Fruit fly (Drosophila melanogaster) whole organism, prepupa: ENCODE data around the gene atms.

Experiments
- CG10631 ChIP-seq: fragments of 200-800 bp; sonication (Bioruptor generic); optimal IDR thresholded peaks from 2 replicates; lab custom pipeline; 2016; ENCODE audit warnings: missing biosample characterization, missing genetic modification characterization
- CG10669 ChIP-seq: fragments of 200-800 bp; sonication (Bioruptor generic); optimal IDR thresholded peaks from 3 replicates; lab custom pipeline; 2018; ENCODE audit warnings: missing biosample characterization, mild to moderate bottlenecking, missing genetic modification characterization, moderate library complexity
- CG11762 ChIP-seq: fragments of 200-800 bp; sonication (Bioruptor generic); optimal IDR thresholded peaks from 3 replicates; lab custom pipeline; 2016; ENCODE audit warnings: missing biosample characterization, missing genetic modification characterization; ENCODE audit not compliant: insufficient read depth
- CG1621 ChIP-seq: fragments of 200-800 bp; sonication (Bioruptor generic); optimal IDR thresholded peaks from 3 replicates; lab custom pipeline; 2018; ENCODE audit warnings: missing biosample characterization, mild to moderate bottlenecking, missing genetic modification characterization
- CG32006 ChIP-seq: fragments of 200-800 bp; sonication (Bioruptor generic); optimal IDR thresholded peaks from 3 replicates; lab custom pipeline; 2017; ENCODE audit warnings: missing biosample characterization, mild to moderate bottlenecking, missing genetic modification characterization
- CG34406 ChIP-seq: fragments of 200-800 bp; sonication (Bioruptor generic); optimal IDR thresholded peaks from 3 replicates; lab custom pipeline; 2016; ENCODE audit warnings: missing biosample characterization, missing genetic modification characterization
- CG4318 ChIP-seq: fragments of 200-800 bp; sonication (Bioruptor generic); optimal IDR thresholded peaks from 3 replicates; lab custom pipeline; 2017; ENCODE audit warnings: missing biosample characterization, mild to moderate bottlenecking, missing genetic modification characterization
- CG6163 ChIP-seq: fragments of 200-800 bp; sonication (Bioruptor generic); IDR thresholded peaks from 3 replicates; pipeline ENCODE4 v1.3.6; 2022; ENCODE audit warnings: missing biosample characterization, missing genetic modification characterization
- CG6276 ChIP-seq: fragments of 200-800 bp; sonication (Bioruptor generic); optimal IDR thresholded peaks from 2 replicates; lab custom pipeline; 2017; ENCODE audit warnings: missing biosample characterization, mild to moderate bottlenecking, missing genetic modification characterization
- CG6792 ChIP-seq: fragments of 200-800 bp; sonication (Bioruptor generic); optimal IDR thresholded peaks from 3 replicates; lab custom pipeline; 2016; ENCODE audit warnings: missing biosample characterization, missing genetic modification characterization
- CG6808 ChIP-seq: fragments of 200-800 bp; sonication (Bioruptor generic); optimal IDR thresholded peaks from 3 replicates; lab custom pipeline; 2017; ENCODE audit warnings: missing biosample characterization, missing genetic modification characterization, mild to moderate bottlenecking, moderate library complexity, missing genetic modification reagents
- CG6854 ChIP-seq: fragments of 200-800 bp; sonication (Bioruptor generic); optimal IDR thresholded peaks from 2 replicates; lab custom pipeline; 2017; ENCODE audit warnings: missing biosample characterization, mild to moderate bottlenecking, missing genetic modification characterization
- Eip75B ChIP-seq: fragments of 200-800 bp; sonication (Bioruptor generic); optimal IDR thresholded peaks from 3 replicates; lab custom pipeline; 2016; ENCODE audit warnings: missing biosample characterization, missing genetic modification characterization
- Eip78C ChIP-seq: fragments of 200-800 bp; sonication (Bioruptor generic); peaks from one replicate; lab custom pipeline; 2016; ENCODE audit warnings: missing biosample characterization, missing genetic modification characterization
- Eip93F ChIP-seq: fragments of 200-800 bp; sonication (Bioruptor generic); optimal IDR thresholded peaks from 2 replicates; lab custom pipeline; 2016; ENCODE audit warnings: missing biosample characterization, mild to moderate bottlenecking, missing genetic modification characterization
- Ets96B ChIP-seq: fragments of 200-800 bp; optimal IDR thresholded peaks from 2 replicates; lab custom pipeline; 2019; ENCODE audit warnings: missing biosample characterization, mild to moderate bottlenecking, missing genetic modification characterization, moderate library complexity
- Hr38 ChIP-seq: sonication (Bioruptor generic); optimal IDR thresholded peaks from 2 replicates; lab custom pipeline; 2016; ENCODE audit warnings: missing biosample characterization, missing genetic modification characterization
- Hr39 ChIP-seq: fragments of 200-800 bp; sonication (Bioruptor generic); optimal IDR thresholded peaks from 2 replicates; lab custom pipeline; 2016; ENCODE audit warnings: missing biosample characterization, missing genetic modification characterization
- Hr4 ChIP-seq: fragments of 200-800 bp; sonication (Bioruptor generic); optimal IDR thresholded peaks from 3 replicates; lab custom pipeline; 2016; ENCODE audit warnings: missing biosample characterization, missing genetic modification characterization
- Lpt ChIP-seq: fragments of 200-800 bp; sonication (Bioruptor generic); optimal IDR thresholded peaks from 3 replicates; lab custom pipeline; 2016; ENCODE audit warnings: missing biosample characterization, missing genetic modification characterization
- OdsH ChIP-seq: fragments of 200-800 bp; sonication (Bioruptor generic); optimal IDR thresholded peaks from 3 replicates; lab custom pipeline; 2016; ENCODE audit warnings: missing biosample characterization, missing genetic modification characterization
- Smox ChIP-seq: fragments of 200-800 bp; sonication (Bioruptor generic); optimal IDR thresholded peaks from 3 replicates; lab custom pipeline; 2016; ENCODE audit warnings: missing biosample characterization, missing genetic modification characterization
- Sox102F ChIP-seq: fragments of 200-800 bp; sonication (Bioruptor generic); optimal IDR thresholded peaks from 2 replicates; lab custom pipeline; 2016; ENCODE audit warnings: missing biosample characterization, mild to moderate bottlenecking, missing genetic modification characterization
- achi ChIP-seq: fragments of 200-800 bp; sonication (Bioruptor generic); optimal IDR thresholded peaks from 3 replicates; lab custom pipeline; 2016; ENCODE audit warnings: missing biosample characterization, missing genetic modification characterization
- acj6 ChIP-seq: fragments of 200-800 bp; sonication (Bioruptor generic); optimal IDR thresholded peaks from 3 replicates; lab custom pipeline; 2016; ENCODE audit warnings: missing biosample characterization, missing genetic modification characterization
- dsx ChIP-seq: fragments of 200-800 bp; optimal IDR thresholded peaks from 3 replicates; lab custom pipeline; 2019; ENCODE audit warnings: missing biosample characterization, mild to moderate bottlenecking, missing genetic modification characterization, moderate library complexity; ENCODE audit not compliant: poor library complexity, severe bottlenecking
- eg ChIP-seq: fragments of 200-800 bp; sonication (Bioruptor generic); IDR thresholded peaks from 3 replicates; pipeline ENCODE4 v1.3.6; 2022; ENCODE audit warnings: missing biosample characterization, missing genetic modification characterization
- fd85E ChIP-seq: fragments of 200-800 bp; sonication (Bioruptor generic); optimal IDR thresholded peaks from 3 replicates; lab custom pipeline; 2016; ENCODE audit warnings: missing biosample characterization, missing genetic modification characterization
- fkh ChIP-seq: fragments of 200-800 bp; sonication (Bioruptor generic); optimal IDR thresholded peaks from 3 replicates; lab custom pipeline; 2017; ENCODE audit warnings: missing biosample characterization, mild to moderate bottlenecking, missing genetic modification characterization, moderate library complexity
- pdm3 ChIP-seq: fragments of 200-800 bp; sonication (Bioruptor generic); optimal IDR thresholded peaks from 3 replicates; lab custom pipeline; 2016; ENCODE audit warnings: missing biosample characterization, missing genetic modification characterization
- svp ChIP-seq: fragments of 200-800 bp; sonication (Bioruptor generic); peaks from one replicate; lab custom pipeline; 2016; ENCODE audit warnings: missing biosample characterization, missing genetic modification characterization
- topi ChIP-seq: fragments of 200-800 bp; sonication (Bioruptor generic); optimal IDR thresholded peaks from 3 replicates; lab custom pipeline; 2016; ENCODE audit warnings: missing biosample characterization, missing genetic modification characterization
- vri ChIP-seq: fragments of 200-800 bp; sonication (Bioruptor generic); optimal IDR thresholded peaks from 3 replicates; lab custom pipeline; 2016; ENCODE audit warnings: missing biosample characterization, mild to moderate bottlenecking, missing genetic modification characterization

atms gene

DNA sequence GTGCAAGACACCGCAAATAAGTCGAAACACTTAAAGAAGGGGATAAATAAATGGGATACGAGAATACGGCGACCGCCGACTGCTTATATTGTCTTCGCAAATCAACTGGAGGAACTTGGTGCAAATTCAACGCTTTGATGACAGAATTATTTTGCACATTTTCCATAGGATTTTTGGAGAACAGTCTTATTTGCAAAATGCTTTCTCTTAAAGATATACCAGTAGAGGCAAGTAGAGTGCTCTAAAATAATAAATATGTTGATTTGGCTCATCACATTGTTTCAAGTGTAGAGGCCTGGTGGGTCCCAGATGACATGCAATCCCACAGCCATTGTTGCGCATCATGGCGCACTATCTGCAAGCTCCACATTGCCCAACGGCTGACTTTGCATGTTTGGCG, 2.5 kb upstream of the atms start (continued):
- no peak for TF ChIP-seq CG11762 (GFP tag; lab: Kevin White, UChicago)
- TF ChIP-seq fkh (GFP tag; lab: Kevin White, UChicago), result no peak
- no peak for TF ChIP-seq Eip93F
- TF ChIP-seq CG6808 (GFP tag; lab: Kevin White, UChicago), result peak; percentile 11
- TF ChIP-seq CG1621 (tag; lab: Kevin White, UChicago), result no peak
- peak; percentile 8 for TF ChIP-seq CG6276 (GFP tag; lab: Kevin White, UChicago)
- TF ChIP-seq Hr4 (GFP tag; lab: Kevin White, UChicago), result peak; percentile 23
- no peak for TF ChIP-seq Lpt (GFP tag; lab: Kevin White, UChicago)
- no peak for TF ChIP-seq Smox (GFP tag; lab: Kevin White, UChicago)
- no peak for TF ChIP-seq Hr38 (GFP tag; lab: Kevin White, UChicago)
- no peak for TF ChIP-seq acj6
- peak; percentile 22 for TF ChIP-seq CG10631 (GFP tag; lab: Kevin White, UChicago)
- peak; percentile 30 for TF ChIP-seq dsx (GFP tag; lab: Kevin White, UChicago)
- peak; percentile 64 for TF ChIP-seq CG32006 (GFP tag; lab: Kevin White, UChicago)
- no peak for TF ChIP-seq CG6163 (GFP tag; lab: Robert Waterston, UW)

DNA sequence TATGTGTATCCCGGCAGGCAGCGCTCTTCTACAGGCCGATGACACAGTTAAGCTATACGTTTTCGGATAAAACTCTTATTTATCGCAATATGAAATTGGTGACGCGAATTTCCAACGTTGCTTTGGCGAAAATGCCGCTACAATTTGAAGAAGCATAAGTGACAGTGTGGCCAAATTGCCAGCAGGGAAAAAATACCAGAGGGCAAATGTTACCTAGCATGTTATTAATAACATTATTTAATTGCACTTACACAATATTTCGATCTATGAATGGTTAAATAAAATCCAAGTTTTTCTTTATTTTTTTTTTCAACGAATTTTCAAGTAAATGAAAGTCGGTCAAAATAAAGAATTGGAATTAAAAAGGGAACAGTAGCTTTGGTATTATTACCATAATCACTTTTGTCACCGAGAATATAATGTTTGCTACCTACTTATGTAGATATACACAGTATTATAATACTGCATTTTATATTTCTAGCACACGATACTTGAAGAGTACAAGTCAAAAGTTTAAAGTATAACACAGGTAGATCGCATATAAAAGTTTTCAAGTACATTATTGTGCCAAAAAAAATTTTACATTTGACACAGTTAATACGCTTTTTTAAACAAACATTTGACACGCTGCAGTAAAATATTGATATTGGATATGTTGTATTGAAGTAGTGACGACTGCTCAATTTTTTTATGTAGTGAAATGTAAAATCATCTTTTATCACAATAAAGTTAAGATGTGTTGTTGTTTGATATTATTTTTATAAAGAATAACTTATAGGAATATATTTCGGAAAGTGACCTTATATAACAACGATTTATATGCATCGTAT, 732 bp upstream of the atms start, which contains the start of gene tacc:
tacc (minus strand) TSS at position 169 of the 830 bp plus-strand sequence.
- TF ChIP-seq Eip78C (GFP tag; lab: Kevin White, UChicago) (peak; percentile 70), CG10669 (GFP tag; lab: Kevin White, UChicago) (no peak)
- TF ChIP-seq, all 60 proteins: peak for 1

DNA sequence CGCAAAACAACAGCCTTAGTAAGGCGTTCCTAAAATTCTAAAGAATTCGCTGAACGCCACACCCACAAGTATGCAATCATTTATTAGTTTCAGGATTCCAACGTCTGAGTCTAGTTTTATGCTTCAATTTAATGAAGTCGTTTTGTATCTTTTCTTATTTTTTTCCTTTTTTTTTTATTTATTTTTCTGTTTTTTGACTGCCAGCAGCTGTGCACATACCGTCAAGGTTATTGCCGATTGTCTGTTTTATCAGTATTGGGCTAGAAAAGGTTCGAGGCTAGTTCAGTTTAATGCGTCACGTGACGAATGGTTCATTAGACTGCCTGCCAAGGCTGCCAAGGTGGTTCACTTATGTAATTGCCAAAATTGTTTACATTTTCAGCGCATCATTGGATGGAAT, 11.5 kb downstream of the atms start:
- TF ChIP-seq Hr39 (GFP tag; lab: Kevin White, UChicago), result peak; percentile 7
- TF ChIP-seq Hr4 (GFP tag; lab: Kevin White, UChicago), result no peak
- no peak for TF ChIP-seq topi (GFP tag; lab: Kevin White, UChicago)
- no peak for TF ChIP-seq CG10631 (GFP tag; lab: Kevin White, UChicago)
- TF ChIP-seq eg, result 0 out of 3 replicates have a peak, but pooled peaks have one; percentile 26
- no peak for TF ChIP-seq CG1621 (tag; lab: Kevin White, UChicago)
- no peak for TF ChIP-seq achi (GFP tag; lab: Kevin White, UChicago)
- TF ChIP-seq CG34406 (GFP tag; lab: Kevin White, UChicago), result peak; percentile 27
- TF ChIP-seq Sox102F (GFP tag; lab: Kevin White, UChicago), result peak; percentile 7
- TF ChIP-seq svp (GFP tag; lab: Kevin White, UChicago), result peak; percentile 43
- no peak for TF ChIP-seq CG4318 (GFP tag; lab: Kevin White, UChicago)
- TF ChIP-seq vri (GFP tag; lab: Kevin White, UChicago), result peak; percentile 57
- no peak for TF ChIP-seq fd85E (GFP tag; lab: Kevin White, UChicago)
- no peak for TF ChIP-seq Smox (GFP tag; lab: Kevin White, UChicago)
- TF ChIP-seq CG6792 (GFP tag; lab: Kevin White, UChicago), result no peak
- no peak for TF ChIP-seq CG11762 (GFP tag; lab: Kevin White, UChicago)
- TF ChIP-seq Ets96B (tag; lab: Kevin White, UChicago), result no peak
- TF ChIP-seq OdsH (GFP tag; lab: Kevin White, UChicago), result no peak
- no peak for TF ChIP-seq pdm3
- peak; percentile 6 for TF ChIP-seq CG10669 (GFP tag; lab: Kevin White, UChicago)
- TF ChIP-seq CG6854 (GFP tag; lab: Kevin White, UChicago), result no peak
- TF ChIP-seq fkh (GFP tag; lab: Kevin White, UChicago), result peak; percentile 28
- no peak for TF ChIP-seq Eip75B
